Fruit fly (Drosophila melanogaster) whole organism, embryonic: ENCODE measurements around the gene GstD11.
A peak's percentile ranks its signal among the peaks of the same experiment; 100 is the strongest.

ENCODE experiments used
- Atf6 ChIP-seq: fragments of 200-800 bp; sonication (Bioruptor generic); IDR thresholded peaks from 2 replicates; pipeline ENCODE4 v1.3.6; 2022; ENCODE audit warnings: missing biosample characterization, missing genetic modification characterization
- BEAF-32 ChIP-seq: fragments of 200-800 bp; sonication (Bioruptor generic); optimal IDR thresholded peaks from 3 replicates; lab custom pipeline; 2017; ENCODE audit warnings: missing biosample characterization, missing genetic modification characterization, mild to moderate bottlenecking, moderate library complexity, missing genetic modification reagents
- C15 ChIP-seq: fragments of 200-800 bp; sonication (Bioruptor generic); IDR thresholded peaks from 3 replicates; pipeline ENCODE4 v1.3.6; 2022; ENCODE audit warnings: missing biosample characterization, missing genetic modification characterization
- CG10366 ChIP-seq: fragments of 200-800 bp; sonication (Bioruptor generic); IDR thresholded peaks from 2 replicates; pipeline ENCODE4 v1.3.6; 2022; ENCODE audit warnings: missing biosample characterization, missing genetic modification characterization
- CG10654 ChIP-seq: fragments of 200-800 bp; sonication (Bioruptor generic); optimal IDR thresholded peaks from 2 replicates; lab custom pipeline; 2016; ENCODE audit warnings: missing biosample characterization, missing genetic modification characterization
- CG10979 ChIP-seq: fragments of 200-800 bp; sonication (Bioruptor generic); optimal IDR thresholded peaks from 2 replicates; lab custom pipeline; 2018; ENCODE audit warnings: missing biosample characterization, mild to moderate bottlenecking, missing genetic modification characterization, moderate library complexity
- CG11723 ChIP-seq: fragments of 200-800 bp; sonication (Bioruptor generic); optimal IDR thresholded peaks from 2 replicates; lab custom pipeline; 2017; ENCODE audit warnings: missing biosample characterization, mild to moderate bottlenecking, missing genetic modification characterization
- CG1647 ChIP-seq: fragments of 200-800 bp; sonication (Bioruptor generic); optimal IDR thresholded peaks from 3 replicates; lab custom pipeline; 2016; ENCODE audit warnings: missing biosample characterization, missing genetic modification characterization
- CG17802 ChIP-seq: fragments of 200-800 bp; sonication (Bioruptor generic); optimal IDR thresholded peaks from 2 replicates; lab custom pipeline; 2018; ENCODE audit warnings: missing biosample characterization, mild to moderate bottlenecking, missing genetic modification characterization, moderate library complexity
- CG18476 ChIP-seq: fragments of 200-800 bp; sonication (Bioruptor generic); optimal IDR thresholded peaks from 2 replicates; lab custom pipeline; 2016; ENCODE audit warnings: missing biosample characterization, mild to moderate bottlenecking, missing genetic modification characterization
- CG2116 ChIP-seq: fragments of 200-800 bp; sonication (Bioruptor generic); optimal IDR thresholded peaks from 3 replicates; lab custom pipeline; 2018; ENCODE audit warnings: missing biosample characterization, mild to moderate bottlenecking, missing genetic modification characterization
- CG32772 ChIP-seq: fragments of 200-800 bp; sonication (Bioruptor generic); IDR thresholded peaks from 2 replicates; pipeline ENCODE4 v1.3.6; 2022; ENCODE audit warnings: missing biosample characterization, missing genetic modification characterization
- CG3281 ChIP-seq: fragments of 200-800 bp; sonication (Bioruptor generic); optimal IDR thresholded peaks from 3 replicates; lab custom pipeline; 2017; ENCODE audit warnings: missing biosample characterization, mild to moderate bottlenecking, missing genetic modification characterization
- CG3995 ChIP-seq: fragments of 200-800 bp; sonication (Bioruptor generic); optimal IDR thresholded peaks from 3 replicates; lab custom pipeline; 2016; ENCODE audit warnings: missing biosample characterization, missing genetic modification characterization
- CG7839 ChIP-seq: fragments of 200-800 bp; sonication (Bioruptor generic); optimal IDR thresholded peaks from 3 replicates; lab custom pipeline; 2018; ENCODE audit warnings: missing biosample characterization, mild to moderate bottlenecking, missing genetic modification characterization, moderate library complexity
- CG8388 ChIP-seq: fragments of 200-800 bp; sonication (Bioruptor generic); optimal IDR thresholded peaks from 2 replicates; lab custom pipeline; 2019; ENCODE audit warnings: missing biosample characterization, mild to moderate bottlenecking, missing genetic modification characterization, moderate library complexity
- Chrac-16 ChIP-seq: fragments of 200-800 bp; sonication (Bioruptor generic); optimal IDR thresholded peaks from 3 replicates; lab custom pipeline; 2016; ENCODE audit warnings: missing biosample characterization, missing genetic modification characterization
- HLH3B ChIP-seq: fragments of 200-800 bp; sonication (Bioruptor generic); IDR thresholded peaks from 2 replicates; pipeline ENCODE4 v1.3.6; 2022; ENCODE audit warnings: missing biosample characterization, missing genetic modification characterization
- Hey ChIP-seq: fragments of 200-800 bp; sonication (Bioruptor generic); optimal IDR thresholded peaks from 3 replicates; lab custom pipeline; 2018; ENCODE audit warnings: missing biosample characterization, mild to moderate bottlenecking, missing genetic modification characterization
- HmgD ChIP-seq: fragments of 200-800 bp; sonication (Bioruptor generic); optimal IDR thresholded peaks from 3 replicates; lab custom pipeline; 2016; ENCODE audit warnings: missing biosample characterization, missing genetic modification characterization
- Hmr ChIP-seq: fragments of 200-800 bp; sonication (Bioruptor generic); optimal IDR thresholded peaks from 3 replicates; lab custom pipeline; 2017; ENCODE audit warnings: mild to moderate bottlenecking, missing biosample characterization, missing genetic modification reagents, missing genetic modification characterization
- Hr3 ChIP-seq: fragments of 200-800 bp; sonication (Bioruptor generic); optimal IDR thresholded peaks from 3 replicates; lab custom pipeline; 2016; ENCODE audit warnings: missing biosample characterization, missing genetic modification characterization
- Hr39 ChIP-seq: fragments of >200 bp; optimal IDR thresholded peaks from 2 replicates; lab custom pipeline; 2017
- Neu2 ChIP-seq: fragments of 200-800 bp; sonication (Bioruptor generic); optimal IDR thresholded peaks from 3 replicates; lab custom pipeline; 2016; ENCODE audit warnings: missing biosample characterization, missing genetic modification characterization, borderline replicate concordance
- Oaz ChIP-seq: fragments of 200-800 bp; sonication (Bioruptor generic); IDR thresholded peaks from 2 replicates; pipeline ENCODE4 v1.3.6; 2022; ENCODE audit warnings: missing biosample characterization, missing genetic modification characterization
- Oli ChIP-seq: fragments of 200-800 bp; sonication (Bioruptor generic); optimal IDR thresholded peaks from 2 replicates; lab custom pipeline; 2018; ENCODE audit warnings: missing biosample characterization, mild to moderate bottlenecking, missing genetic modification characterization, moderate library complexity
- Poxn ChIP-seq: fragments of 200-800 bp; sonication (Bioruptor generic); IDR thresholded peaks from 2 replicates; pipeline ENCODE4 v1.3.6; 2022; ENCODE audit warnings: missing biosample characterization, missing genetic modification characterization
- Rx ChIP-seq: fragments of 200-800 bp; sonication (Bioruptor generic); IDR thresholded peaks from 2 replicates; pipeline ENCODE4 v1.3.6; 2022; ENCODE audit warnings: missing biosample characterization, missing genetic modification characterization
- bowl ChIP-seq: fragments of 200-800 bp; sonication (Bioruptor generic); IDR thresholded peaks from 2 replicates; pipeline ENCODE4 v1.3.6; 2022; ENCODE audit warnings: missing biosample characterization, missing genetic modification characterization
- chinmo ChIP-seq: fragments of 200-800 bp; sonication (Bioruptor generic); IDR thresholded peaks from 4 replicates; pipeline ENCODE4 v1.3.6; 2022; ENCODE audit warnings: missing biosample characterization, missing genetic modification characterization; ENCODE audit not compliant: partially characterized antibody
- chn ChIP-seq: fragments of 200-800 bp; sonication (Bioruptor generic); optimal IDR thresholded peaks from 2 replicates; lab custom pipeline; 2016; ENCODE audit warnings: missing biosample characterization, missing genetic modification characterization
- dimm ChIP-seq: fragments of 200-800 bp; sonication (Bioruptor generic); IDR thresholded peaks from 2 replicates; pipeline ENCODE4 v1.3.6; 2022; ENCODE audit warnings: missing biosample characterization, missing genetic modification characterization
- ems ChIP-seq: fragments of 200-800 bp; sonication (Bioruptor generic); optimal IDR thresholded peaks from 3 replicates; lab custom pipeline; 2016; ENCODE audit warnings: missing biosample characterization, missing genetic modification characterization
- ewg ChIP-seq: fragments of 200-800 bp; sonication (Bioruptor generic); optimal IDR thresholded peaks from 3 replicates; lab custom pipeline; 2017; ENCODE audit warnings: mild to moderate bottlenecking, missing biosample characterization, missing genetic modification reagents, missing genetic modification characterization
- fd102C ChIP-seq: fragments of 200-800 bp; sonication (Bioruptor generic); optimal IDR thresholded peaks from 2 replicates; lab custom pipeline; 2018; ENCODE audit warnings: missing biosample characterization, mild to moderate bottlenecking, missing genetic modification characterization, moderate library complexity
- fru ChIP-seq: fragments of >200 bp; optimal IDR thresholded peaks from 2 replicates; lab custom pipeline; 2017
- gfzf ChIP-seq: fragments of 200-800 bp; sonication (Bioruptor generic); optimal IDR thresholded peaks from 2 replicates; lab custom pipeline; 2016; ENCODE audit warnings: missing biosample characterization, mild to moderate bottlenecking, missing genetic modification characterization, moderate library complexity
- inv ChIP-seq: fragments of 200-800 bp; sonication (Bioruptor generic); IDR thresholded peaks from 2 replicates; pipeline ENCODE4 v1.3.6; 2022; ENCODE audit warnings: missing biosample characterization, missing genetic modification characterization; ENCODE audit not compliant: partially characterized antibody
- jumu ChIP-seq: fragments of 200-800 bp; sonication (Bioruptor generic); optimal IDR thresholded peaks from 3 replicates; lab custom pipeline; 2016; ENCODE audit warnings: missing biosample characterization, missing genetic modification characterization
- nom ChIP-seq: fragments of 200-800 bp; sonication (Bioruptor generic); optimal IDR thresholded peaks from 2 replicates; lab custom pipeline; 2017; ENCODE audit warnings: missing biosample characterization, missing genetic modification characterization, mild to moderate bottlenecking, moderate library complexity, missing genetic modification reagents
- phol ChIP-seq: fragments of 200-800 bp; sonication (Bioruptor generic); optimal IDR thresholded peaks from 3 replicates; lab custom pipeline; 2018; ENCODE audit warnings: missing biosample characterization, mild to moderate bottlenecking, missing genetic modification characterization, moderate library complexity
- psq ChIP-seq: fragments of 200-800 bp; sonication (Bioruptor generic); optimal IDR thresholded peaks from 2 replicates; lab custom pipeline; 2017; ENCODE audit warnings: missing biosample characterization, missing genetic modification characterization
- repo ChIP-seq: fragments of 200-800 bp; sonication (Bioruptor generic); optimal IDR thresholded peaks from 2 replicates; lab custom pipeline; 2016; ENCODE audit warnings: missing biosample characterization, missing genetic modification characterization
- sc ChIP-seq, 3 experiments: fragments of >200 bp in 2 of 3; fragments of 200-800 bp in 1 of 3; sonication (Bioruptor generic) in 1 of 3; optimal IDR thresholded peaks; 2 replicates in 2 of 3; 3 replicates in 1 of 3; lab custom pipeline; 2017; ENCODE audit warnings: mild to moderate bottlenecking in 1 of 3, missing biosample characterization in 1 of 3, missing genetic modification characterization in 1 of 3, missing genetic modification reagents in 1 of 3
- sr ChIP-seq: fragments of 200-800 bp; sonication (Bioruptor generic); IDR thresholded peaks from 3 replicates; pipeline ENCODE4 v1.3.6; 2022; ENCODE audit warnings: missing biosample characterization, missing genetic modification characterization
- stc ChIP-seq: fragments of 200-800 bp; sonication (Bioruptor generic); IDR thresholded peaks from 2 replicates; pipeline ENCODE4 v1.3.6; 2022; ENCODE audit warnings: missing biosample characterization, missing genetic modification characterization
- sug ChIP-seq: fragments of 200-800 bp; optimal IDR thresholded peaks from 2 replicates; lab custom pipeline; 2019; ENCODE audit warnings: missing biosample characterization, mild to moderate bottlenecking, missing genetic modification characterization, moderate library complexity
- tin ChIP-seq: fragments of 200-800 bp; sonication (Bioruptor generic); optimal IDR thresholded peaks from 3 replicates; lab custom pipeline; 2016; ENCODE audit warnings: missing biosample characterization, missing genetic modification characterization
- toy ChIP-seq: fragments of 200-800 bp; sonication (Bioruptor generic); IDR thresholded peaks from 2 replicates; pipeline ENCODE4 v1.3.6; 2022; ENCODE audit warnings: missing biosample characterization, missing genetic modification characterization
- ttk ChIP-seq: fragments of 200-800 bp; sonication (Bioruptor generic); IDR thresholded peaks from 2 replicates; pipeline ENCODE4 v2.1.2; 2022; ENCODE audit warnings: missing biosample characterization, missing genetic modification characterization
- tup ChIP-seq: fragments of 200-800 bp; sonication (Bioruptor generic); optimal IDR thresholded peaks from 2 replicates; lab custom pipeline; 2016; ENCODE audit warnings: missing biosample characterization, mild to moderate bottlenecking, missing genetic modification characterization, moderate library complexity
- z ChIP-seq: fragments of 200-800 bp; sonication (Bioruptor generic); IDR thresholded peaks from 3 replicates; pipeline ENCODE4 v1.3.6; 2022; ENCODE audit warnings: missing biosample characterization, missing genetic modification characterization

GstD11 gene

DNA sequence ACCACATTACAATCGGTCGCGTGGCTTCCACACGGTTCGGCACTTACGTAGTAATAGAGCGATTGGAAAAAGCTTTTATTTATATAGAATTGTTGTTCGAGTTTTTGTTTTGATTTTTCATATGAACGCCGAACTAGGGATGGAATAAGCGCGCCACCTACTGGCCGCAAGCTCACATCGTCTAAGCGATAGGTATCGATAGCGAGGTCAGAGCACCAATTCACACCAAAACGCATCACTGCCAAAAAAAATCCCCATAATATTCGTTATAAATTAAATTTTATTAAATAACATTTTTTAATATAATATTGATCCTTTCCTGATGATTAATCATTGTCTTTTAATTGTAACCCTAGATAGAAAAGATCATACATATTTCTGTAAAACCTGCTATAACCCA is 32.6 kb upstream of the GstD11 start, which contains the start of gene CG10038 (continued):
- TF ChIP-seq toy (GFP tag; lab: Robert Waterston, UW), result no peak
- TF ChIP-seq ewg (GFP tag; lab: Kevin White, UChicago), result no peak
- no peak for TF ChIP-seq tup (GFP tag; lab: Kevin White, UChicago)
- TF ChIP-seq CG32772 (GFP tag; lab: Robert Waterston, UW), result no peak
- peak; percentile 16 for TF ChIP-seq Chrac-16 (GFP tag; lab: Kevin White, UChicago)
- peak; percentile 52 for TF ChIP-seq CG1647 (GFP tag; lab: Kevin White, UChicago)
- no peak for TF ChIP-seq CG18476 (GFP tag; lab: Kevin White, UChicago)
- no peak for TF ChIP-seq CG17802 (tag; lab: Kevin White, UChicago)
- no peak for TF ChIP-seq CG3281
- TF ChIP-seq HLH3B (GFP tag; lab: Robert Waterston, UW), result no peak
- TF ChIP-seq ems (GFP tag; lab: Kevin White, UChicago), result no peak
- no peak for TF ChIP-seq stc (GFP tag; lab: Robert Waterston, UW)
- no peak for TF ChIP-seq HmgD (GFP tag; lab: Kevin White, UChicago)
- TF ChIP-seq CG11723 (GFP tag; lab: Kevin White, UChicago), result no peak
- no peak for TF ChIP-seq fru (lab: Kevin White, UChicago)
- TF ChIP-seq Oaz, result no peak
- TF ChIP-seq CG10366, result no peak
- TF ChIP-seq Poxn (GFP tag; lab: Robert Waterston, UW), result no peak
- TF ChIP-seq dimm (GFP tag; lab: Robert Waterston, UW), result no peak
- TF ChIP-seq Hmr (GFP tag; lab: Kevin White, UChicago), result peak; percentile 54
- TF ChIP-seq chinmo (GFP tag; lab: Robert Waterston, UW), result peak; percentile 92
- peak; percentile 93 for TF ChIP-seq inv (GFP tag; lab: Robert Waterston, UW)
- peak; percentile 93 for TF ChIP-seq BEAF-32 (GFP tag; lab: Kevin White, UChicago)
- TF ChIP-seq CG7839, result peak; percentile 32
- TF ChIP-seq CG2116 (GFP tag; lab: Kevin White, UChicago), result peak; percentile 96
- no peak for TF ChIP-seq Rx (GFP tag; lab: Robert Waterston, UW)
- peak; percentile 36 for TF ChIP-seq Hr3 (GFP tag; lab: Kevin White, UChicago)
- no peak for TF ChIP-seq sc (optimal IDR thresholded peaks at IDR 0.05; lab: Kevin White, UChicago)
- TF ChIP-seq sc (GFP tag; optimal IDR thresholded peaks at IDR 0.05; lab: Kevin White, UChicago), result no peak
- peak; percentile 22 for TF ChIP-seq CG3995 (GFP tag; lab: Kevin White, UChicago)
- TF ChIP-seq Oli (tag; lab: Kevin White, UChicago), result no peak
- peak; percentile 44 for TF ChIP-seq gfzf (GFP tag; lab: Kevin White, UChicago)
- TF ChIP-seq bowl, result no peak
- no peak for TF ChIP-seq sug (tag; lab: Kevin White, UChicago)
- TF ChIP-seq Neu2 (GFP tag; lab: Kevin White, UChicago), result no peak
- no peak for TF ChIP-seq z (GFP tag; lab: Robert Waterston, UW)
- TF ChIP-seq jumu, result no peak
- no peak; the same call in 1 of the 2 replicates for TF ChIP-seq Atf6
- TF ChIP-seq ttk (GFP tag; lab: Robert Waterston, UW), result no peak
- TF ChIP-seq CG10979 (tag; lab: Kevin White, UChicago), result peak; percentile 21
- TF ChIP-seq sr (GFP tag; lab: Robert Waterston, UW), result no peak
- TF ChIP-seq phol (tag; lab: Kevin White, UChicago), result peak; percentile 53
- peak; percentile 56 for TF ChIP-seq tin
- TF ChIP-seq nom (GFP tag; lab: Kevin White, UChicago), result no peak
- no peak for TF ChIP-seq psq (GFP tag; lab: Kevin White, UChicago)
- no peak for TF ChIP-seq C15 (GFP tag; lab: Robert Waterston, UW)
- no peak for TF ChIP-seq fd102C
- peak; percentile 36 for TF ChIP-seq chn (GFP tag; lab: Kevin White, UChicago)
- TF ChIP-seq Hr39, result no peak
- peak; percentile 3 for TF ChIP-seq CG10654 (GFP tag; lab: Kevin White, UChicago)
- no peak for TF ChIP-seq repo
- TF ChIP-seq CG8388 (GFP tag; lab: Kevin White, UChicago), result no peak
- no peak for TF ChIP-seq Hey (tag; lab: Kevin White, UChicago)
